Worm (Caenorhabditis elegans) whole organism, L4 larva: ENCODE results near the gene F09G8.5.
A peak's percentile ranks its signal among the peaks of the same experiment; 100 is the strongest.

ENCODE experiments used
- T20F7.1 ChIP-seq: fragments of 200-800 bp; sonication (Bioruptor generic); optimal IDR thresholded peaks from 2 replicates; lab custom pipeline; 2018; ENCODE audit warnings: mild to moderate bottlenecking, missing genetic modification characterization, missing compliant biosample characterization
- Y105C5A.15 ChIP-seq: fragments of 200-800 bp; sonication (Bioruptor generic); IDR thresholded peaks from 2 replicates; pipeline ENCODE4 v1.3.6; 2022; ENCODE audit warnings: missing genetic modification characterization, missing compliant biosample characterization
- aly-2 ChIP-seq: sonication (generic microtip); optimal IDR thresholded peaks from 2 replicates; lab custom pipeline; 2018; ENCODE audit warnings: missing biosample characterization, missing genetic modification characterization
- ceh-44 ChIP-seq: fragments of 200-800 bp; sonication (Bioruptor generic); IDR thresholded peaks from 2 replicates; pipeline ENCODE4 v1.3.6; 2022; ENCODE audit warnings: missing genetic modification reagents, missing genetic modification characterization, missing compliant biosample characterization
- ceh-62 ChIP-seq: sonication (generic microtip); optimal IDR thresholded peaks from 2 replicates; lab custom pipeline; 2017; ENCODE audit warnings: missing biosample characterization, missing genetic modification characterization
- daf-16 ChIP-seq, 3 experiments: sonication (generic microtip); optimal IDR thresholded peaks; 2 replicates each; lab custom pipeline; 2016 to 2017; ENCODE audit warnings: missing genetic modification characterization in 3 of 3, missing genetic modification reagents in 3 of 3, mild to moderate bottlenecking in 2 of 3, missing compliant biosample characterization in 2 of 3, missing biosample characterization in 1 of 3, moderate library complexity in 1 of 3
- dpl-1 ChIP-seq: fragments of 150-350 bp; optimal IDR thresholded peaks from 2 replicates; lab custom pipeline; 2014; ENCODE audit warnings: missing biosample characterization, missing genetic modification reagents, missing genetic modification characterization
- dve-1 ChIP-seq: sonication (generic microtip); optimal IDR thresholded peaks from 2 replicates; lab custom pipeline; 2017; ENCODE audit warnings: antibody characterized with exemption, mild to moderate bottlenecking, missing genetic modification characterization, missing compliant biosample characterization; ENCODE audit not compliant: insufficient read depth
- egl-43 ChIP-seq: fragments of 200-800 bp; sonication (Bioruptor generic); IDR thresholded peaks from 2 replicates; pipeline ENCODE4 v1.3.6; 2022; ENCODE audit warnings: missing genetic modification reagents, missing genetic modification characterization, missing compliant biosample characterization
- hif-1 ChIP-seq, 2 experiments: sonication (generic microtip); optimal IDR thresholded peaks; 2 replicates each; lab custom pipeline; 2016 to 2017; ENCODE audit warnings: missing compliant biosample characterization in 2 of 2, missing genetic modification characterization in 2 of 2, missing genetic modification reagents in 2 of 2, missing genotype in 2 of 2, mild to moderate bottlenecking in 1 of 2
- hlh-11 ChIP-seq: fragments of 200-800 bp; sonication (Bioruptor generic); optimal IDR thresholded peaks from 2 replicates; lab custom pipeline; 2018; ENCODE audit warnings: mild to moderate bottlenecking, missing genetic modification characterization, missing compliant biosample characterization
- hlh-30 ChIP-seq: sonication (generic microtip); optimal IDR thresholded peaks from 2 replicates; lab custom pipeline; 2017; ENCODE audit warnings: antibody characterized with exemption, mild to moderate bottlenecking, missing genetic modification characterization, missing compliant biosample characterization; ENCODE audit not compliant: insufficient read depth
- lin-38 ChIP-seq: fragments of 200-800 bp; sonication (Bioruptor generic); IDR thresholded peaks from 2 replicates; pipeline ENCODE4 v1.3.6; 2022; ENCODE audit warnings: missing genetic modification reagents, missing genetic modification characterization, missing compliant biosample characterization
- lir-3 ChIP-seq: sonication (generic microtip); optimal IDR thresholded peaks from 2 replicates; lab custom pipeline; 2016; ENCODE audit warnings: mild to moderate bottlenecking, missing genetic modification characterization, missing compliant biosample characterization
- lsy-2 ChIP-seq, 2 experiments: fragments of 150-350 bp in 1 of 2; sonication (generic microtip) in 1 of 2; optimal IDR thresholded peaks; 2 replicates each; lab custom pipeline; 2014 to 2017; ENCODE audit warnings: missing biosample characterization in 2 of 2, missing genetic modification characterization in 2 of 2
- madf-5 ChIP-seq, 2 experiments: fragments of 200-800 bp; sonication (Bioruptor generic); IDR thresholded peaks; 2 replicates each; pipeline ENCODE4 v1.3.6; 2022; ENCODE audit warnings: missing compliant biosample characterization in 2 of 2, missing genetic modification characterization in 2 of 2
- madf-9 ChIP-seq: fragments of 200-800 bp; sonication (Bioruptor generic); conservative IDR thresholded peaks from 2 replicates; pipeline ENCODE4 v1.3.6; 2022; ENCODE audit warnings: missing genetic modification reagents, missing genetic modification characterization, missing compliant biosample characterization
- mep-1 ChIP-seq: fragments of 150-350 bp; sonication (generic microtip); optimal IDR thresholded peaks from 3 replicates; lab custom pipeline; 2014; ENCODE audit warnings: missing biosample characterization, missing genetic modification characterization
- mes-2 ChIP-seq: sonication (generic microtip); optimal IDR thresholded peaks from 2 replicates; lab custom pipeline; 2016; ENCODE audit warnings: missing genotype, mild to moderate bottlenecking, missing genetic modification characterization, missing compliant biosample characterization; ENCODE audit not compliant: poor library complexity, severe bottlenecking
- nhr-102 ChIP-seq: sonication (generic microtip); optimal IDR thresholded peaks from 2 replicates; lab custom pipeline; 2016; ENCODE audit warnings: mild to moderate bottlenecking, missing genetic modification characterization, moderate library complexity, missing compliant biosample characterization
- nhr-111 ChIP-seq: fragments of 200-800 bp; sonication (Bioruptor generic); optimal IDR thresholded peaks from 2 replicates; lab custom pipeline; 2018; ENCODE audit warnings: mild to moderate bottlenecking, missing genetic modification characterization, missing compliant biosample characterization
- nhr-28 ChIP-seq: fragments of 150-350 bp; optimal IDR thresholded peaks from 2 replicates; lab custom pipeline; 2014; ENCODE audit warnings: missing biosample characterization, missing genetic modification characterization
- nhr-42 ChIP-seq: fragments of 200-800 bp; sonication (Bioruptor generic); IDR thresholded peaks from 2 replicates; pipeline ENCODE4 v1.3.6; 2022; ENCODE audit warnings: missing genetic modification characterization, missing compliant biosample characterization
- pha-4 ChIP-seq, 2 experiments: fragments of 150-350 bp in 1 of 2; fragments of 200-800 bp in 1 of 2; sonication (Bioruptor generic) in 1 of 2; IDR thresholded peaks in 1 of 2; optimal IDR thresholded peaks in 1 of 2; 2 replicates each; pipeline versions ENCODE4 v1.3.6 to Lab custom; 2014 to 2022; ENCODE audit warnings: missing genetic modification characterization in 2 of 2, missing genetic modification reagents in 2 of 2, missing biosample characterization in 1 of 2, missing compliant biosample characterization in 1 of 2
- pqm-1 ChIP-seq: sonication (generic microtip); optimal IDR thresholded peaks from 2 replicates; lab custom pipeline; 2017; ENCODE audit warnings: missing biosample characterization, missing genetic modification characterization
- sdz-12 ChIP-seq: fragments of 200-800 bp; sonication (Bioruptor generic); optimal IDR thresholded peaks from 2 replicates; lab custom pipeline; 2018; ENCODE audit warnings: mild to moderate bottlenecking, missing genetic modification characterization, missing compliant biosample characterization
- set-16 ChIP-seq: fragments of 200-800 bp; sonication (Bioruptor generic); IDR thresholded peaks from 2 replicates; pipeline ENCODE4 v1.3.6; 2022; ENCODE audit warnings: missing genetic modification reagents, missing genetic modification characterization, missing compliant biosample characterization
- tra-1 ChIP-seq: fragments of 200-800 bp; sonication (Bioruptor generic); IDR thresholded peaks from 2 replicates; pipeline ENCODE4 v1.3.6; 2022; ENCODE audit warnings: missing genetic modification reagents, missing genetic modification characterization, missing compliant biosample characterization
- unc-62 ChIP-seq, 3 experiments: fragments of 150-350 bp in 1 of 3; sonication (generic microtip); optimal IDR thresholded peaks in 2 of 3; peaks in 1 of 3; 1 replicate in 1 of 3; 2 replicates in 2 of 3; lab custom pipeline; 2014 to 2017; ENCODE audit warnings: missing biosample characterization in 3 of 3, missing genetic modification characterization in 3 of 3, missing genetic modification reagents in 3 of 3, missing genotype in 1 of 3

Gene F09G8.5

DNA sequence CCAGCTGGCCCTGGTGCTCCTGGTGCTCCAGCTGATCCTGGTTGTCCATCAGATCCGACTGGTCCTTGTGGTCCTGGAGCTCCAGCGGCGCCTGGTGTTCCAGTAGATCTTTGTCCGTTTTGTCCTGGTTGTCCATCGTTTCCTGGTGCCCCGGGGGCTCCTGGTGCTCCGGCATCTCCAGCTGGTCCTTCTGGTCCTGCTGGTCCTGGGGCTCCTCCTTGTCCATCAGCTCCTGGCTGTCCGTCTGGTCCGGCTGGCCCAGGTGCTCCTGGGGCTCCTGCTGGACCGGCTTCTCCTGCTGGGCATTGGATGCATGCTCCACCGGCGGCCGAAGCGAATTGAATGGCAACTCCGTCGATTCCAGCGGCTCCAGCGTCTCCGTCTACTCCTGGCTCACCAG is 7.8 kb downstream of the F09G8.5 start:
- TF ChIP-seq lir-3 (tag; lab: Kevin White, UChicago), result no peak
- TF ChIP-seq sdz-12 (GFP tag; lab: Kevin White, UChicago), result peak; percentile 51
- TF ChIP-seq set-16 (GFP tag; lab: Robert Waterston, UW), result peak; percentile 98
- TF ChIP-seq lin-38 (GFP tag; lab: Robert Waterston, UW), result 0 out of 2 replicates have a peak, but pooled peaks have one; percentile 15
- 0 out of 2 replicates have a peak, but pooled peaks have one; percentile 17 for TF ChIP-seq egl-43
- no peak for TF ChIP-seq pqm-1 (tag; lab: Kevin White, UChicago)
- peak; percentile 10 for TF ChIP-seq mes-2
- TF ChIP-seq ceh-62, result no peak
- no peak for TF ChIP-seq aly-2 (tag; lab: Kevin White, UChicago)
- no peak for TF ChIP-seq madf-5 (GFP tag; IDR thresholded peaks at IDR 0.05; lab: Robert Waterston, UW)
- no peak for TF ChIP-seq nhr-111 (GFP tag; lab: Kevin White, UChicago)

DNA sequence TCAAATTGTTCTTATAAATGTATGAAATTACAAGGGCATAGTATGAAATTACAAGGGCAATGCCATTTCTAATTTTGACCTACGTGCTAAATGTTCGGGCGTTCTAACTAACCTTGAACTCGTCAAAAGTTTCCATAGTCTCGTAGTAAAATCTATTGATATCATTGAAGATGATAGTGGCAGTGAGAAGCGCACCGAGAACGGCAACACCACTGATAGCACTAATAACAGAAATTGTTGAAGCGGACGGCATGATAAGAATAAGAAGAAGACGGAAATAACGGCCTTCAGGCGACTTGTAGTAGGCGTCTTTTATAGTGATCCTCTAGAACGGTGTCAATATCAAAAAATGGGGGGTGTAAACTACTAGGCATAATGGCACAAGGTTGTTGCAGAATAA is 8.6 kb downstream of the F09G8.5 start, which contains the start of gene col-91:
col-91 (minus strand) TSS at position 288 of the 400 bp plus-strand sequence.
- TF ChIP-seq nhr-28 (tag; lab: Kevin White, UChicago) (peak; percentile 37), ceh-44 (GFP tag; lab: Robert Waterston, UW) (no peak), unc-62 (GFP tag; optimal IDR thresholded peaks at IDR 0.05 in 1 of 2; lab: Kevin White, UChicago) (peak in 1 of 2 experiments; percentile 23), unc-62 (tag; optimal IDR thresholded peaks at IDR 0.05; lab: Kevin White, UChicago) (no peak)

DNA sequence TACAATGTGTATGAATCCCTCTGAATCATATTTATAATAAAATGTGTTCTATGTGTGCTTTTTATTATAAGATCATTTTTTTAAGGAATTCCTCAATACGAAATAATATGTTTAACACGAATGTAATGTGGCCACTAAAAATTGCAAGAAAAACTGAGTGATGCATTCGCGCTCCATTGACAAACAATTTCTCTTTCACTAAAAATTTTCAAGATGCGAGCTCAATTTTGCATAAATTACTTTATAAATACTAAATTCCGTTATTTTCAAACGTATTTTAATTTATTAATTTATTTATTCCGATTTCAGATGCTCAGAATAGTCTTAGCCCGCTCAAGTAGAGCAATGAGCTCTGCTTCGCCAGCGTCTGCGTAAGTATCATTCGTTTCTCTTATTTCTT is 11.0 kb downstream of the F09G8.5 start, which contains the start of gene mrps-9:
mrps-9 (plus strand) TSS at position 310 of the 400 bp plus-strand sequence.
- no peak for TF ChIP-seq madf-9 (GFP tag; lab: Robert Waterston, UW)
- no peak for TF ChIP-seq nhr-102 (tag; lab: Kevin White, UChicago)
- no peak for TF ChIP-seq pqm-1 (tag; lab: Kevin White, UChicago)
- TF ChIP-seq tra-1 (GFP tag; lab: Robert Waterston, UW), result no peak
- peak; percentile 29 for TF ChIP-seq T20F7.1
- TF ChIP-seq nhr-42 (GFP tag; lab: Robert Waterston, UW), result no peak
- peak; percentile 61 for TF ChIP-seq mes-2
- TF ChIP-seq dpl-1 (GFP tag; lab: Kevin White, UChicago), result peak; percentile 31
- TF ChIP-seq lin-38 (GFP tag; lab: Robert Waterston, UW), result peak; percentile 94
- TF ChIP-seq hif-1 (tag; optimal IDR thresholded peaks at IDR 0.05; lab: Kevin White, UChicago), result no peak
- peak; percentile 2 for TF ChIP-seq hlh-30

DNA sequence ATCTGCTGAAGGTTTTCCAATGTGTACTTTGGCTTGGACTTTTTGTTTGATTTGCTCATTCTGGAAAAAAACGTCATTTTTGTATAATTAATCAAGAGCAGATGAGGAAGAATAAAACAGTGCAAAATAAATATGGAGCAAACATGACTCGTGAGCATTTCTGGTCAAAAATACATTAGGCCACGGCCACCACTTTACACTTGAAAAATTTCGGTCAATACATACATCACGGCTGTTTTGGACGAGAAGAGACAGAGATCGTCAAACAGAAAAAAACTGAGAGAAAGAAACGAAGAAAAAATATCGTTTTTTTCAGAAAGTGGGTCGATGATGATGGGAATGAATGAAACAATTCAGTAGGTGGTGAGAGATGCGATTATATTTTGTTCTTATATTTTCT is 13.5 kb downstream of the F09G8.5 start, which contains the start of the genes F09G8.7 and crn-7:
F09G8.7 (minus strand) TSS at position 60 of the 400 bp plus-strand sequence.
crn-7 (plus strand) TSS at position 236 of the 400 bp plus-strand sequence.
- TF ChIP-seq pha-4 (GFP tag; IDR thresholded peaks at IDR 0.05; lab: Robert Waterston, UW) (no peak), pha-4 (tag; optimal IDR thresholded peaks at IDR 0.05; lab: Kevin White, UChicago) (peak; percentile 45), Y105C5A.15 (GFP tag; lab: Robert Waterston, UW) (no peak), madf-5 (GFP tag; IDR thresholded peaks at IDR 0.05; lab: Robert Waterston, UW) (no peak), lsy-2 (tag; optimal IDR thresholded peaks at IDR 0.05; lab: Kevin White, UChicago) (peak in 1 of 2 experiments; percentile 61), hlh-11 (tag; lab: Kevin White, UChicago) (peak; percentile 38), unc-62 (GFP tag; optimal IDR thresholded peaks at IDR 0.05 in 1 of 2; lab: Kevin White, UChicago) (peak in 1 of 2 experiments; percentile 57), unc-62 (tag; optimal IDR thresholded peaks at IDR 0.05; lab: Kevin White, UChicago) (no peak), hlh-30 (peak; percentile 55), mes-2 (peak; percentile 67), dve-1 (tag; lab: Kevin White, UChicago) (peak; percentile 28), lin-38 (GFP tag; lab: Robert Waterston, UW) (peak; percentile 39; the same call in 1 of the 2 replicates), daf-16 (GFP tag; optimal IDR thresholded peaks at IDR 0.05; lab: Kevin White, UChicago) (no peak), daf-16 (tag; optimal IDR thresholded peaks at IDR 0.05; lab: Kevin White, UChicago) (peak; percentile 15), mep-1 (no peak), T20F7.1 (no peak), nhr-28 (tag; lab: Kevin White, UChicago) (peak; percentile 51)
